Fruit fly (Drosophila melanogaster) whole organism, prepupa: ENCODE data around the gene CG43707.

Experiments
- Blimp-1 ChIP-seq: fragments of 200-800 bp; sonication (Bioruptor generic); optimal IDR thresholded peaks from 3 replicates; lab custom pipeline; 2017; ENCODE audit warnings: missing biosample characterization, missing genetic modification characterization, mild to moderate bottlenecking, moderate library complexity, missing genetic modification reagents
- CG11762 ChIP-seq: fragments of 200-800 bp; sonication (Bioruptor generic); optimal IDR thresholded peaks from 3 replicates; lab custom pipeline; 2016; ENCODE audit warnings: missing biosample characterization, missing genetic modification characterization; ENCODE audit not compliant: insufficient read depth
- CG11902 ChIP-seq: fragments of 200-800 bp; sonication (Bioruptor generic); optimal IDR thresholded peaks from 3 replicates; lab custom pipeline; 2016; ENCODE audit warnings: missing biosample characterization, missing genetic modification characterization
- CG1621 ChIP-seq: fragments of 200-800 bp; sonication (Bioruptor generic); optimal IDR thresholded peaks from 3 replicates; lab custom pipeline; 2018; ENCODE audit warnings: missing biosample characterization, mild to moderate bottlenecking, missing genetic modification characterization
- CG16779 ChIP-seq: fragments of 200-800 bp; sonication (Bioruptor generic); optimal IDR thresholded peaks from 3 replicates; lab custom pipeline; 2017; ENCODE audit warnings: missing biosample characterization, mild to moderate bottlenecking, missing genetic modification characterization
- CG6808 ChIP-seq: fragments of 200-800 bp; sonication (Bioruptor generic); optimal IDR thresholded peaks from 3 replicates; lab custom pipeline; 2017; ENCODE audit warnings: missing biosample characterization, missing genetic modification characterization, mild to moderate bottlenecking, moderate library complexity, missing genetic modification reagents
- CG9139 ChIP-seq: fragments of 200-800 bp; sonication (Bioruptor generic); optimal IDR thresholded peaks from 3 replicates; lab custom pipeline; 2017; ENCODE audit warnings: missing biosample characterization, mild to moderate bottlenecking, missing genetic modification characterization
- Ets21C ChIP-seq: fragments of 200-800 bp; sonication (Bioruptor generic); optimal IDR thresholded peaks from 3 replicates; lab custom pipeline; 2016; ENCODE audit warnings: missing biosample characterization, missing genetic modification characterization
- Met ChIP-seq: fragments of 200-800 bp; sonication (Bioruptor generic); optimal IDR thresholded peaks from 3 replicates; lab custom pipeline; 2016; ENCODE audit warnings: missing biosample characterization, missing genetic modification characterization
- Sox102F ChIP-seq: fragments of 200-800 bp; sonication (Bioruptor generic); optimal IDR thresholded peaks from 2 replicates; lab custom pipeline; 2016; ENCODE audit warnings: missing biosample characterization, mild to moderate bottlenecking, missing genetic modification characterization
- Sox14 ChIP-seq: fragments of 200-800 bp; sonication (Bioruptor generic); optimal IDR thresholded peaks from 3 replicates; lab custom pipeline; 2016; ENCODE audit warnings: missing biosample characterization, missing genetic modification characterization
- cyc ChIP-seq: fragments of 200-800 bp; sonication (Bioruptor generic); optimal IDR thresholded peaks from 3 replicates; lab custom pipeline; 2016; ENCODE audit warnings: missing biosample characterization, missing genetic modification characterization
- svp ChIP-seq: fragments of 200-800 bp; sonication (Bioruptor generic); peaks from one replicate; lab custom pipeline; 2016; ENCODE audit warnings: missing biosample characterization, missing genetic modification characterization

dm6 chr2L:3805274-3806196 is 48.5 kb downstream of the CG43707 start:
- TF ChIP-seq cyc (GFP tag; lab: Kevin White, UChicago), result no peak
- no peak for TF ChIP-seq CG11762 (GFP tag; lab: Kevin White, UChicago)
- TF ChIP-seq svp (GFP tag; lab: Kevin White, UChicago), result no peak
- no peak for TF ChIP-seq CG1621 (tag; lab: Kevin White, UChicago)
- TF ChIP-seq Sox102F (GFP tag; lab: Kevin White, UChicago), result no peak
- no peak for TF ChIP-seq CG11902
- TF ChIP-seq Ets21C (GFP tag; lab: Kevin White, UChicago), result no peak
- TF ChIP-seq CG6808, result peak; percentile 52
- TF ChIP-seq Met (GFP tag; lab: Kevin White, UChicago), result peak; percentile 4
- no peak for TF ChIP-seq Blimp-1 (GFP tag; lab: Kevin White, UChicago)
- no peak for TF ChIP-seq Sox14 (GFP tag; lab: Kevin White, UChicago)
- no peak for TF ChIP-seq CG16779 (tag; lab: Kevin White, UChicago)
- no peak for TF ChIP-seq CG9139 (GFP tag; lab: Kevin White, UChicago)
